Fruit fly (Drosophila melanogaster) whole organism, embryonic: ENCODE data around the gene CG33490.

Experiments
- Abd-B ChIP-seq: fragments of 200-800 bp; sonication (Bioruptor generic); optimal IDR thresholded peaks from 2 replicates; lab custom pipeline; 2018; ENCODE audit warnings: missing biosample characterization, mild to moderate bottlenecking, missing genetic modification characterization, moderate library complexity
- Aef1 ChIP-seq: fragments of 200-800 bp; sonication (Bioruptor generic); IDR thresholded peaks from 3 replicates; pipeline ENCODE4 v1.3.6; 2022; ENCODE audit warnings: missing biosample characterization, missing genetic modification characterization
- CG1024 ChIP-seq: fragments of 200-800 bp; sonication (Bioruptor generic); IDR thresholded peaks from 2 replicates; pipeline ENCODE4 v1.3.6; 2022; ENCODE audit warnings: missing biosample characterization, missing genetic modification characterization
- CG11398 ChIP-seq: fragments of 200-800 bp; sonication (Bioruptor generic); optimal IDR thresholded peaks from 2 replicates; lab custom pipeline; 2016; ENCODE audit warnings: missing biosample characterization, missing genetic modification characterization
- CG11504 ChIP-seq: fragments of 200-800 bp; sonication (Bioruptor generic); optimal IDR thresholded peaks from 3 replicates; lab custom pipeline; 2019; ENCODE audit warnings: missing biosample characterization, mild to moderate bottlenecking, missing genetic modification characterization, moderate library complexity
- CG12744 ChIP-seq: fragments of 200-800 bp; sonication (Bioruptor generic); optimal IDR thresholded peaks from 2 replicates; lab custom pipeline; 2016; ENCODE audit warnings: missing biosample characterization, missing genetic modification characterization
- CG14050 ChIP-seq: fragments of 200-800 bp; sonication (Bioruptor generic); IDR thresholded peaks from 3 replicates; pipeline ENCODE4 v1.3.6; 2022; ENCODE audit warnings: missing biosample characterization, missing genetic modification characterization
- CG2120 ChIP-seq: fragments of 200-800 bp; sonication (Bioruptor generic); optimal IDR thresholded peaks from 3 replicates; lab custom pipeline; 2016; ENCODE audit warnings: missing biosample characterization, missing genetic modification characterization
- CG2712 ChIP-seq: fragments of 200-800 bp; optimal IDR thresholded peaks from 3 replicates; lab custom pipeline; 2019; ENCODE audit warnings: missing biosample characterization, mild to moderate bottlenecking, missing genetic modification characterization, moderate library complexity
- CG31441 ChIP-seq: fragments of 200-800 bp; sonication (Bioruptor generic); IDR thresholded peaks from 2 replicates; pipeline ENCODE4 v1.3.6; 2022; ENCODE audit warnings: missing biosample characterization, missing genetic modification characterization
- CG3281 ChIP-seq: fragments of 200-800 bp; sonication (Bioruptor generic); optimal IDR thresholded peaks from 3 replicates; lab custom pipeline; 2017; ENCODE audit warnings: missing biosample characterization, mild to moderate bottlenecking, missing genetic modification characterization
- CG33557 ChIP-seq: fragments of 200-800 bp; sonication (Bioruptor generic); optimal IDR thresholded peaks from 2 replicates; lab custom pipeline; 2019; ENCODE audit warnings: missing biosample characterization, mild to moderate bottlenecking, missing genetic modification characterization, moderate library complexity
- CG34224 ChIP-seq: fragments of 200-800 bp; sonication (Bioruptor generic); IDR thresholded peaks from 3 replicates; pipeline ENCODE4 v1.3.6; 2022; ENCODE audit warnings: missing biosample characterization, missing genetic modification characterization; ENCODE audit not compliant: partially characterized antibody
- CG4328 ChIP-seq: fragments of 200-800 bp; sonication (Bioruptor generic); optimal IDR thresholded peaks from 3 replicates; lab custom pipeline; 2017; ENCODE audit warnings: missing biosample characterization, missing genetic modification reagents, missing genetic modification characterization
- CG4730 ChIP-seq: fragments of 200-800 bp; sonication (Bioruptor generic); IDR thresholded peaks from 2 replicates; pipeline ENCODE4 v1.3.6; 2022; ENCODE audit warnings: missing biosample characterization, missing genetic modification characterization
- CG7963 ChIP-seq: fragments of 200-800 bp; sonication (Bioruptor generic); IDR thresholded peaks from 3 replicates; pipeline ENCODE4 v1.3.6; 2022; ENCODE audit warnings: missing biosample characterization, missing genetic modification characterization; ENCODE audit not compliant: partially characterized antibody
- CG8478 ChIP-seq: fragments of >200 bp; optimal IDR thresholded peaks from 2 replicates; lab custom pipeline; 2018
- CG9932 ChIP-seq: fragments of 200-800 bp; sonication (Bioruptor generic); IDR thresholded peaks from 2 replicates; pipeline ENCODE4 v1.3.6; 2022; ENCODE audit warnings: missing biosample characterization, missing genetic modification characterization
- Dbx ChIP-seq: fragments of 200-800 bp; sonication (Bioruptor generic); IDR thresholded peaks from 3 replicates; pipeline ENCODE4 v1.3.6; 2022; ENCODE audit warnings: missing biosample characterization, missing genetic modification characterization
- Dfd ChIP-seq, 2 experiments: fragments of >200 bp; optimal IDR thresholded peaks; 2 replicates each; lab custom pipeline; 2017; ENCODE audit warnings: missing biosample characterization in 2 of 2, missing genetic modification characterization in 2 of 2
- ERR ChIP-seq: fragments of 200-800 bp; sonication (Bioruptor generic); optimal IDR thresholded peaks from 2 replicates; lab custom pipeline; 2016; ENCODE audit warnings: missing biosample characterization, missing genetic modification characterization
- Eip74EF ChIP-seq, 2 experiments: fragments of 200-800 bp in 1 of 2; fragments of >200 bp in 1 of 2; sonication (Bioruptor generic) in 1 of 2; optimal IDR thresholded peaks; 2 replicates each; lab custom pipeline; 2017 to 2019; ENCODE audit warnings: missing biosample characterization in 2 of 2, missing genetic modification characterization in 2 of 2, mild to moderate bottlenecking in 1 of 2, moderate library complexity in 1 of 2
- Ets65A ChIP-seq: fragments of 200-800 bp; sonication (Bioruptor generic); peaks from one replicate; lab custom pipeline; 2016; ENCODE audit warnings: missing biosample characterization, missing genetic modification characterization
- H15 ChIP-seq: fragments of 200-800 bp; sonication (Bioruptor generic); IDR thresholded peaks from 3 replicates; pipeline ENCODE4 v1.3.6; 2022; ENCODE audit warnings: missing biosample characterization, missing genetic modification characterization
- MBD-R2 ChIP-seq: fragments of 200-800 bp; sonication (Bioruptor generic); IDR thresholded peaks from 2 replicates; pipeline ENCODE4 v1.3.6; 2022; ENCODE audit warnings: missing biosample characterization, missing genetic modification characterization
- Mad ChIP-seq: fragments of 200-800 bp; sonication (Bioruptor generic); optimal IDR thresholded peaks from 2 replicates; lab custom pipeline; 2016; ENCODE audit warnings: missing biosample characterization, missing genetic modification characterization
- Med ChIP-seq: fragments of 200-800 bp; sonication (Bioruptor generic); peaks from one replicate; lab custom pipeline; 2016; ENCODE audit warnings: missing biosample characterization, missing genetic modification characterization, mild to moderate bottlenecking, inconsistent platforms, moderate library complexity
- Meics ChIP-seq: fragments of 200-800 bp; sonication (Bioruptor generic); optimal IDR thresholded peaks from 2 replicates; lab custom pipeline; 2017; ENCODE audit warnings: missing biosample characterization, mild to moderate bottlenecking, missing genetic modification characterization
- NC2β ChIP-seq: fragments of 200-800 bp; sonication (Bioruptor generic); optimal IDR thresholded peaks from 2 replicates; lab custom pipeline; 2016; ENCODE audit warnings: missing biosample characterization, missing genetic modification characterization
- Nf-YA ChIP-seq: fragments of 200-800 bp; sonication (Bioruptor generic); IDR thresholded peaks from 2 replicates; pipeline ENCODE4 v1.3.6; 2022; ENCODE audit warnings: missing biosample characterization, missing genetic modification characterization
- Ptx1 ChIP-seq: fragments of 200-800 bp; sonication (Bioruptor generic); IDR thresholded peaks from 2 replicates; pipeline ENCODE4 v1.3.6; 2022; ENCODE audit warnings: missing biosample characterization, missing genetic modification characterization
- ap ChIP-seq: fragments of 200-800 bp; sonication (Bioruptor generic); IDR thresholded peaks from 2 replicates; pipeline ENCODE4 v1.3.6; 2022; ENCODE audit warnings: missing biosample characterization, missing genetic modification characterization
- ash1 ChIP-seq: fragments of 200-800 bp; sonication (Bioruptor generic); optimal IDR thresholded peaks from 2 replicates; lab custom pipeline; 2018; ENCODE audit warnings: missing biosample characterization, mild to moderate bottlenecking, missing genetic modification characterization
- btn ChIP-seq: fragments of 200-800 bp; sonication (Bioruptor generic); optimal IDR thresholded peaks from 2 replicates; lab custom pipeline; 2016; ENCODE audit warnings: missing biosample characterization, missing genetic modification characterization
- chif ChIP-seq, 2 experiments: fragments of 200-800 bp; sonication (Bioruptor generic); optimal IDR thresholded peaks; 3 replicates each; lab custom pipeline; 2016; ENCODE audit warnings: missing biosample characterization in 2 of 2, missing genetic modification characterization in 2 of 2
- chn ChIP-seq: fragments of 200-800 bp; sonication (Bioruptor generic); optimal IDR thresholded peaks from 2 replicates; lab custom pipeline; 2016; ENCODE audit warnings: missing biosample characterization, missing genetic modification characterization
- crp ChIP-seq, 2 experiments: fragments of 200-800 bp; sonication (Bioruptor generic); optimal IDR thresholded peaks; 2 replicates in 1 of 2; 3 replicates in 1 of 2; lab custom pipeline; 2017; ENCODE audit warnings: missing biosample characterization in 2 of 2, missing genetic modification characterization in 2 of 2, mild to moderate bottlenecking in 1 of 2, moderate library complexity in 1 of 2
- ftz-f1 ChIP-seq: fragments of 200-800 bp; sonication (Bioruptor generic); optimal IDR thresholded peaks from 2 replicates; lab custom pipeline; 2016; ENCODE audit warnings: missing biosample characterization, missing genetic modification characterization
- mirr ChIP-seq: fragments of 200-800 bp; sonication (Bioruptor generic); optimal IDR thresholded peaks from 3 replicates; lab custom pipeline; 2018; ENCODE audit warnings: missing biosample characterization, mild to moderate bottlenecking, missing genetic modification characterization
- mld ChIP-seq: fragments of 200-800 bp; sonication (Bioruptor generic); IDR thresholded peaks from 3 replicates; pipeline ENCODE4 v1.3.6; 2022; ENCODE audit warnings: missing biosample characterization, missing genetic modification characterization; ENCODE audit not compliant: partially characterized antibody
- org-1 ChIP-seq: fragments of 200-800 bp; sonication (Bioruptor generic); optimal IDR thresholded peaks from 2 replicates; lab custom pipeline; 2017; ENCODE audit warnings: missing biosample characterization, missing genetic modification characterization
- pita ChIP-seq: fragments of 200-800 bp; sonication (Bioruptor generic); optimal IDR thresholded peaks from 2 replicates; lab custom pipeline; 2017; ENCODE audit warnings: missing biosample characterization, mild to moderate bottlenecking, missing genetic modification characterization
- pum ChIP-seq: fragments of 200-800 bp; sonication (Bioruptor generic); optimal IDR thresholded peaks from 2 replicates; lab custom pipeline; 2016; ENCODE audit warnings: missing biosample characterization, missing genetic modification characterization
- row ChIP-seq: fragments of 200-800 bp; sonication (Bioruptor generic); IDR thresholded peaks from 3 replicates; pipeline ENCODE4 v1.3.6; 2022; ENCODE audit warnings: missing biosample characterization, missing genetic modification characterization
- scrt ChIP-seq: fragments of 200-800 bp; sonication (Bioruptor generic); optimal IDR thresholded peaks from 2 replicates; lab custom pipeline; 2018; ENCODE audit warnings: missing biosample characterization, mild to moderate bottlenecking, missing genetic modification characterization, moderate library complexity
- seq ChIP-seq: fragments of 200-800 bp; sonication (Bioruptor generic); IDR thresholded peaks from 2 replicates; pipeline ENCODE4 v1.3.6; 2022; ENCODE audit warnings: missing biosample characterization, missing genetic modification characterization
- sima ChIP-seq: fragments of 200-800 bp; sonication (Bioruptor generic); optimal IDR thresholded peaks from 2 replicates; lab custom pipeline; 2016; ENCODE audit warnings: missing biosample characterization, missing genetic modification characterization
- sob ChIP-seq: fragments of 200-800 bp; sonication (Bioruptor generic); IDR thresholded peaks from 2 replicates; pipeline ENCODE4 v1.3.6; 2022; ENCODE audit warnings: missing biosample characterization, missing genetic modification characterization
- toy ChIP-seq: fragments of 200-800 bp; sonication (Bioruptor generic); IDR thresholded peaks from 2 replicates; pipeline ENCODE4 v1.3.6; 2022; ENCODE audit warnings: missing biosample characterization, missing genetic modification characterization
- twi ChIP-seq: fragments of 200-800 bp; optimal IDR thresholded peaks from 2 replicates; lab custom pipeline; 2019; ENCODE audit warnings: missing biosample characterization, mild to moderate bottlenecking, missing genetic modification characterization, moderate library complexity
- unc-4 ChIP-seq: fragments of 200-800 bp; sonication (Bioruptor generic); IDR thresholded peaks from 2 replicates; pipeline ENCODE4 v1.3.6; 2022; ENCODE audit warnings: missing biosample characterization, missing genetic modification characterization; ENCODE audit not compliant: partially characterized antibody
- usp ChIP-seq: fragments of >200 bp; optimal IDR thresholded peaks from 2 replicates; lab custom pipeline; 2017; ENCODE audit warnings: missing biosample characterization, missing genetic modification characterization

The CG33490 gene

dm6 chr3L:11536132-11536531, 38.3 kb downstream of the CG33490 start (continued):
- TF ChIP-seq CG4730 (GFP tag; lab: Robert Waterston, UW) (no peak), CG14050 (GFP tag; lab: Robert Waterston, UW) (no peak), CG11504 (tag; lab: Kevin White, UChicago) (peak; percentile 55), crp (GFP tag; optimal IDR thresholded peaks at IDR 0.05; lab: Kevin White, UChicago) (no peak), ftz-f1 (GFP tag; lab: Kevin White, UChicago) (no peak), Aef1 (GFP tag; lab: Robert Waterston, UW) (peak; percentile 16; the same call in 1 of the 3 replicates), mirr (no peak), Ets65A (GFP tag; lab: Kevin White, UChicago) (peak; percentile 13), Med (peak; percentile 58), H15 (GFP tag; lab: Robert Waterston, UW) (no peak), CG34224 (GFP tag; lab: Robert Waterston, UW) (no peak), Ptx1 (GFP tag; lab: Robert Waterston, UW) (peak; percentile 54), twi (no peak), CG9932 (GFP tag; lab: Robert Waterston, UW) (peak; percentile 53), seq (GFP tag; lab: Robert Waterston, UW) (peak; percentile 56; the same call in 1 of the 2 replicates), org-1 (GFP tag; lab: Kevin White, UChicago) (no peak), pum (GFP tag; lab: Kevin White, UChicago) (no peak), CG7963 (no peak), CG4328 (GFP tag; lab: Kevin White, UChicago) (no peak), Nf-YA (GFP tag; lab: Robert Waterston, UW) (no peak), CG2120 (GFP tag; lab: Kevin White, UChicago) (peak; percentile 7), Abd-B (GFP tag; lab: Kevin White, UChicago) (no peak), CG33557 (GFP tag; lab: Kevin White, UChicago) (no peak), chn (GFP tag; lab: Kevin White, UChicago) (no peak), Mad (GFP tag; lab: Kevin White, UChicago) (no peak), unc-4 (GFP tag; lab: Robert Waterston, UW) (no peak), pita (GFP tag; lab: Kevin White, UChicago) (no peak), CG8478 (no peak), CG2712 (tag; lab: Kevin White, UChicago) (no peak), Dfd (GFP tag; optimal IDR thresholded peaks at IDR 0.05; lab: Kevin White, UChicago) (no peak), row (GFP tag; lab: Robert Waterston, UW) (peak; percentile 48; the same call in 2 of the 3 replicates), sob (GFP tag; lab: Robert Waterston, UW) (peak; percentile 43; the same call in 1 of the 2 replicates), CG3281 (peak; percentile 6), ERR (no peak), CG31441 (peak; percentile 29; the same call in 1 of the 2 replicates), ash1 (no peak), btn (GFP tag; lab: Kevin White, UChicago) (no peak), NC2β (GFP tag; lab: Kevin White, UChicago) (no peak), mld (GFP tag; lab: Robert Waterston, UW) (no peak), Dbx (GFP tag; lab: Robert Waterston, UW) (0 out of 3 replicates have a peak, but pooled peaks have one; percentile 45), chif (GFP tag; optimal IDR thresholded peaks at IDR 0.05; lab: Kevin White, UChicago) (peak in 1 of 2 experiments; percentile 0), toy (no peak), ap (no peak), CG12744 (GFP tag; lab: Kevin White, UChicago) (no peak), Eip74EF (GFP tag; optimal IDR thresholded peaks at IDR 0.05; lab: Kevin White, UChicago) (no peak), CG1024 (GFP tag; lab: Robert Waterston, UW) (peak; percentile 33; the same call in 1 of the 2 replicates), usp (GFP tag; lab: Kevin White, UChicago) (no peak), Meics (GFP tag; lab: Kevin White, UChicago) (no peak), scrt (GFP tag; lab: Kevin White, UChicago) (no peak), sima (no peak), CG11398 (no peak), MBD-R2 (no peak)
